Worm (Caenorhabditis elegans) whole organism, L4 larva: ENCODE data around the gene ani-2.

Experiments used
- T20F7.1 ChIP-seq: fragments of 200-800 bp; sonication (Bioruptor generic); optimal IDR thresholded peaks from 2 replicates; lab custom pipeline; 2018; ENCODE audit warnings: mild to moderate bottlenecking, missing genetic modification characterization, missing compliant biosample characterization
- T26A8.4 ChIP-seq: fragments of 200-800 bp; sonication (Bioruptor generic); IDR thresholded peaks from 2 replicates; pipeline ENCODE4 v1.3.6; 2022; ENCODE audit warnings: missing genetic modification characterization, missing compliant biosample characterization
- Y105C5A.15 ChIP-seq: fragments of 200-800 bp; sonication (Bioruptor generic); IDR thresholded peaks from 2 replicates; pipeline ENCODE4 v1.3.6; 2022; ENCODE audit warnings: missing genetic modification characterization, missing compliant biosample characterization
- Y75B8A.6 ChIP-seq: fragments of 200-800 bp; sonication (Bioruptor generic); IDR thresholded peaks from 2 replicates; pipeline ENCODE4 v1.3.6; 2022; ENCODE audit warnings: missing genetic modification reagents, missing genetic modification characterization, missing compliant biosample characterization
- aha-1 ChIP-seq: fragments of 150-350 bp; peaks from one replicate; lab custom pipeline; 2014; ENCODE audit warnings: missing biosample characterization, missing genetic modification characterization
- ama-1 ChIP-seq: fragments of 150-350 bp; optimal IDR thresholded peaks from 2 replicates; lab custom pipeline; 2014; ENCODE audit warnings: inconsistent platforms, mixed read lengths
- arid-1 ChIP-seq: fragments of 200-800 bp; sonication (Bioruptor generic); conservative IDR thresholded peaks from 2 replicates; pipeline ENCODE4 v1.3.6; 2022; ENCODE audit warnings: missing genetic modification reagents, missing genetic modification characterization, missing compliant biosample characterization
- ceh-20 ChIP-seq: fragments of 200-800 bp; sonication (Bioruptor generic); IDR thresholded peaks from 2 replicates; pipeline ENCODE4 v1.3.6; 2022; ENCODE audit warnings: missing genetic modification reagents, missing genetic modification characterization, missing compliant biosample characterization
- ceh-32 ChIP-seq: sonication (generic microtip); optimal IDR thresholded peaks from 2 replicates; lab custom pipeline; 2016; ENCODE audit warnings: mild to moderate bottlenecking, missing genetic modification characterization, missing compliant biosample characterization; ENCODE audit not compliant: poor library complexity
- ceh-62 ChIP-seq: sonication (generic microtip); optimal IDR thresholded peaks from 2 replicates; lab custom pipeline; 2017; ENCODE audit warnings: missing biosample characterization, missing genetic modification characterization
- ceh-82 ChIP-seq: sonication (generic microtip); optimal IDR thresholded peaks from 2 replicates; lab custom pipeline; 2017; ENCODE audit warnings: missing biosample characterization, missing genetic modification characterization
- cey-2 ChIP-seq: sonication (generic microtip); optimal IDR thresholded peaks from 3 replicates; lab custom pipeline; 2017; ENCODE audit warnings: missing genetic modification characterization, mild to moderate bottlenecking, missing compliant biosample characterization, antibody characterized with exemption, borderline replicate concordance; ENCODE audit not compliant: insufficient read depth
- daf-12 ChIP-seq: fragments of 150-350 bp; optimal IDR thresholded peaks from 2 replicates; lab custom pipeline; 2014; ENCODE audit warnings: missing biosample characterization, missing genetic modification reagents, missing genetic modification characterization
- daf-8 ChIP-seq: fragments of 200-800 bp; sonication (Bioruptor generic); IDR thresholded peaks from 2 replicates; pipeline ENCODE4 v1.3.6; 2022; ENCODE audit warnings: missing genetic modification characterization, missing compliant biosample characterization
- duxl-1 ChIP-seq: sonication (generic microtip); optimal IDR thresholded peaks from 2 replicates; lab custom pipeline; 2016; ENCODE audit warnings: mild to moderate bottlenecking, missing genetic modification characterization, moderate library complexity, missing compliant biosample characterization; ENCODE audit not compliant: poor library complexity
- dve-1 ChIP-seq: sonication (generic microtip); optimal IDR thresholded peaks from 2 replicates; lab custom pipeline; 2017; ENCODE audit warnings: antibody characterized with exemption, mild to moderate bottlenecking, missing genetic modification characterization, missing compliant biosample characterization; ENCODE audit not compliant: insufficient read depth
- fkh-10 ChIP-seq: fragments of 150-350 bp; optimal IDR thresholded peaks from 2 replicates; lab custom pipeline; 2014; ENCODE audit warnings: missing biosample characterization, missing genetic modification reagents, missing genetic modification characterization
- fos-1 ChIP-seq: fragments of 150-350 bp; optimal IDR thresholded peaks from 2 replicates; lab custom pipeline; 2014; ENCODE audit warnings: missing biosample characterization, missing genetic modification characterization
- gei-8 ChIP-seq: fragments of 200-800 bp; sonication (Bioruptor generic); optimal IDR thresholded peaks from 2 replicates; lab custom pipeline; 2018; ENCODE audit warnings: mild to moderate bottlenecking, missing genetic modification characterization, missing compliant biosample characterization
- hlh-30 ChIP-seq: sonication (generic microtip); optimal IDR thresholded peaks from 2 replicates; lab custom pipeline; 2017; ENCODE audit warnings: antibody characterized with exemption, mild to moderate bottlenecking, missing genetic modification characterization, missing compliant biosample characterization; ENCODE audit not compliant: insufficient read depth
- hmg-1.1 ChIP-seq: fragments of 200-800 bp; sonication (Bioruptor generic); IDR thresholded peaks from 2 replicates; pipeline ENCODE4 v1.3.6; 2022; ENCODE audit warnings: missing genetic modification reagents, missing genetic modification characterization, missing compliant biosample characterization
- lin-13 ChIP-seq: fragments of 150-350 bp; optimal IDR thresholded peaks from 2 replicates; lab custom pipeline; 2014; ENCODE audit warnings: missing biosample characterization, missing genetic modification reagents, missing genetic modification characterization
- lin-15B ChIP-seq: fragments of 150-350 bp; sonication (generic microtip); optimal IDR thresholded peaks from 3 replicates; lab custom pipeline; 2014; ENCODE audit warnings: missing biosample characterization, missing genetic modification characterization
- lin-29 ChIP-seq: fragments of 200-800 bp; sonication (Bioruptor generic); IDR thresholded peaks from 2 replicates; pipeline ENCODE4 v1.3.6; 2022; ENCODE audit warnings: missing genetic modification reagents, missing genetic modification characterization, missing compliant biosample characterization
- lin-38 ChIP-seq: fragments of 200-800 bp; sonication (Bioruptor generic); IDR thresholded peaks from 2 replicates; pipeline ENCODE4 v1.3.6; 2022; ENCODE audit warnings: missing genetic modification reagents, missing genetic modification characterization, missing compliant biosample characterization
- lin-39 ChIP-seq: fragments of 150-350 bp; optimal IDR thresholded peaks from 2 replicates; lab custom pipeline; 2014; ENCODE audit warnings: missing biosample characterization, missing genetic modification reagents, missing genetic modification characterization
- lir-3 ChIP-seq: sonication (generic microtip); optimal IDR thresholded peaks from 2 replicates; lab custom pipeline; 2016; ENCODE audit warnings: mild to moderate bottlenecking, missing genetic modification characterization, missing compliant biosample characterization
- lsy-2 ChIP-seq, 2 experiments: fragments of 150-350 bp in 1 of 2; sonication (generic microtip) in 1 of 2; optimal IDR thresholded peaks; 2 replicates each; lab custom pipeline; 2014 to 2017; ENCODE audit warnings: missing biosample characterization in 2 of 2, missing genetic modification characterization in 2 of 2
- mdl-1 ChIP-seq, 2 experiments: fragments of 150-350 bp in 1 of 2; sonication (generic microtip) in 1 of 2; optimal IDR thresholded peaks; 2 replicates each; lab custom pipeline; 2014 to 2017; ENCODE audit warnings: missing biosample characterization in 2 of 2, missing genetic modification characterization in 2 of 2
- mes-2 ChIP-seq: sonication (generic microtip); optimal IDR thresholded peaks from 2 replicates; lab custom pipeline; 2016; ENCODE audit warnings: missing genotype, mild to moderate bottlenecking, missing genetic modification characterization, missing compliant biosample characterization; ENCODE audit not compliant: poor library complexity, severe bottlenecking
- mxl-2 ChIP-seq: fragments of 200-800 bp; sonication (Bioruptor generic); conservative IDR thresholded peaks from 2 replicates; pipeline ENCODE4 v1.3.6; 2022; ENCODE audit warnings: missing genetic modification reagents, missing genetic modification characterization, missing compliant biosample characterization
- mxl-3 ChIP-seq: fragments of 200-800 bp; sonication (Bioruptor generic); optimal IDR thresholded peaks from 2 replicates; lab custom pipeline; 2018; ENCODE audit warnings: mild to moderate bottlenecking, missing genetic modification characterization, missing compliant biosample characterization
- nhr-10 ChIP-seq: fragments of 150-350 bp; optimal IDR thresholded peaks from 2 replicates; lab custom pipeline; 2014; ENCODE audit warnings: missing biosample characterization, missing genetic modification characterization
- nhr-11 ChIP-seq: fragments of 150-350 bp; optimal IDR thresholded peaks from 2 replicates; lab custom pipeline; 2014; ENCODE audit warnings: missing biosample characterization, missing genetic modification characterization
- nhr-28 ChIP-seq: fragments of 150-350 bp; optimal IDR thresholded peaks from 2 replicates; lab custom pipeline; 2014; ENCODE audit warnings: missing biosample characterization, missing genetic modification characterization
- nhr-76 ChIP-seq: fragments of 150-350 bp; optimal IDR thresholded peaks from 2 replicates; lab custom pipeline; 2014; ENCODE audit warnings: missing biosample characterization, missing genetic modification characterization
- pha-4 ChIP-seq, 2 experiments: fragments of 150-350 bp in 1 of 2; fragments of 200-800 bp in 1 of 2; sonication (Bioruptor generic) in 1 of 2; IDR thresholded peaks in 1 of 2; optimal IDR thresholded peaks in 1 of 2; 2 replicates each; pipeline versions ENCODE4 v1.3.6 to Lab custom; 2014 to 2022; ENCODE audit warnings: missing genetic modification characterization in 2 of 2, missing genetic modification reagents in 2 of 2, missing biosample characterization in 1 of 2, missing compliant biosample characterization in 1 of 2
- rbr-2 ChIP-seq: sonication (generic microtip); optimal IDR thresholded peaks from 2 replicates; lab custom pipeline; 2016; ENCODE audit warnings: missing genotype, missing genetic modification characterization, missing compliant biosample characterization
- saeg-2 ChIP-seq: fragments of 200-800 bp; sonication (Bioruptor generic); IDR thresholded peaks from 2 replicates; pipeline ENCODE4 v1.3.6; 2022; ENCODE audit warnings: missing genetic modification reagents, missing genetic modification characterization, missing compliant biosample characterization
- sdz-12 ChIP-seq: fragments of 200-800 bp; sonication (Bioruptor generic); optimal IDR thresholded peaks from 2 replicates; lab custom pipeline; 2018; ENCODE audit warnings: mild to moderate bottlenecking, missing genetic modification characterization, missing compliant biosample characterization
- snpc-1.2 ChIP-seq: fragments of 200-800 bp; sonication (Bioruptor generic); IDR thresholded peaks from 2 replicates; pipeline ENCODE4 v1.3.6; 2022; ENCODE audit warnings: missing genetic modification reagents, missing genetic modification characterization, missing compliant biosample characterization
- spr-3 ChIP-seq: fragments of 200-800 bp; sonication (Bioruptor generic); optimal IDR thresholded peaks from 2 replicates; lab custom pipeline; 2018; ENCODE audit warnings: mild to moderate bottlenecking, missing genetic modification characterization, missing compliant biosample characterization
- unc-130 ChIP-seq: sonication (generic microtip); optimal IDR thresholded peaks from 2 replicates; lab custom pipeline; 2016; ENCODE audit warnings: missing genetic modification reagents, missing genetic modification characterization, missing compliant biosample characterization
- unc-62 ChIP-seq, 3 experiments: fragments of 150-350 bp in 1 of 3; sonication (generic microtip); optimal IDR thresholded peaks in 2 of 3; peaks in 1 of 3; 1 replicate in 1 of 3; 2 replicates in 2 of 3; lab custom pipeline; 2014 to 2017; ENCODE audit warnings: missing biosample characterization in 3 of 3, missing genetic modification characterization in 3 of 3, missing genetic modification reagents in 3 of 3, missing genotype in 1 of 3
- vab-7 ChIP-seq: fragments of 200-800 bp; sonication (Bioruptor generic); IDR thresholded peaks from 2 replicates; pipeline ENCODE4 v1.3.6; 2022; ENCODE audit warnings: missing genetic modification reagents, missing genetic modification characterization, missing compliant biosample characterization
- ztf-7 ChIP-seq: fragments of 150-350 bp; optimal IDR thresholded peaks from 2 replicates; lab custom pipeline; 2014; ENCODE audit warnings: missing biosample characterization, missing genetic modification characterization

The ani-2 gene

ce11 chrII:6370110-6370509, 4.9 kb upstream of the ani-2 start (continued):
- TF ChIP-seq duxl-1 (tag; lab: Kevin White, UChicago) (no peak), saeg-2 (GFP tag; lab: Robert Waterston, UW) (no peak), lin-29 (GFP tag; lab: Robert Waterston, UW) (no peak)

- TF ChIP-seq daf-8 (GFP tag; lab: Robert Waterston, UW) (no peak), ztf-7 (peak; percentile 63)
Measured at ce11 chrII:6366696-6367095, 1.5 kb upstream of the ani-2 start, which contains the start of gene ctsa-4.1. ctsa-4.1 (plus strand) TSS chrII:6366996.

- no peak for TF ChIP-seq ceh-62 (tag; lab: Kevin White, UChicago)
- TF ChIP-seq mxl-3 (GFP tag; lab: Kevin White, UChicago) = peak; percentile 30
- no peak for TF ChIP-seq ceh-32
- peak; percentile 20 for TF ChIP-seq ztf-7
- TF ChIP-seq cey-2 (tag; lab: Kevin White, UChicago) = no peak
- peak; percentile 7 for TF ChIP-seq spr-3 (GFP tag; lab: Kevin White, UChicago)
- no peak for TF ChIP-seq lin-39 (tag; lab: Kevin White, UChicago)
- no peak for TF ChIP-seq daf-12 (tag; lab: Kevin White, UChicago)
- TF ChIP-seq rbr-2 (tag; lab: Kevin White, UChicago) = peak; percentile 48
- peak; percentile 36 for TF ChIP-seq lin-13
- peak; percentile 53 for TF ChIP-seq hlh-30
- peak in 1 of 2 experiments; percentile 30 for TF ChIP-seq mdl-1 (tag; optimal IDR thresholded peaks at IDR 0.05; lab: Kevin White, UChicago)
- TF ChIP-seq hmg-1.1 = peak; percentile 60
- TF ChIP-seq unc-130 (GFP tag; lab: Kevin White, UChicago) = no peak
- peak; percentile 46; the same call in 1 of the 2 replicates for TF ChIP-seq ceh-20 (GFP tag; lab: Robert Waterston, UW)
- TF ChIP-seq ceh-82 (tag; lab: Kevin White, UChicago) = no peak
- no peak for TF ChIP-seq fkh-10
- no peak for TF ChIP-seq unc-62 (GFP tag; optimal IDR thresholded peaks at IDR 0.05 in 1 of 2; lab: Kevin White, UChicago)
- TF ChIP-seq unc-62 (tag; optimal IDR thresholded peaks at IDR 0.05; lab: Kevin White, UChicago) = no peak
- TF ChIP-seq ama-1 (lab: Kevin White, UChicago) = peak; percentile 27
- no peak for TF ChIP-seq lin-15B (tag; lab: Kevin White, UChicago)
- no peak for TF ChIP-seq sdz-12 (GFP tag; lab: Kevin White, UChicago)
- no peak for TF ChIP-seq fos-1
- peak in 1 of 2 experiments; percentile 87 for TF ChIP-seq lsy-2 (tag; optimal IDR thresholded peaks at IDR 0.05; lab: Kevin White, UChicago)
- TF ChIP-seq snpc-1.2 (GFP tag; lab: Robert Waterston, UW) = no peak
- TF ChIP-seq T20F7.1 (GFP tag; lab: Kevin White, UChicago) = peak; percentile 57
- TF ChIP-seq nhr-76 (tag; lab: Kevin White, UChicago) = no peak
- 0 out of 2 replicates have a peak, but pooled peaks have one; percentile 26 for TF ChIP-seq T26A8.4 (GFP tag; lab: Robert Waterston, UW)
- TF ChIP-seq pha-4 (GFP tag; IDR thresholded peaks at IDR 0.05; lab: Robert Waterston, UW) = no peak
- TF ChIP-seq pha-4 (tag; optimal IDR thresholded peaks at IDR 0.05; lab: Kevin White, UChicago) = peak; percentile 39
- peak; percentile 28 for TF ChIP-seq nhr-28
- TF ChIP-seq gei-8 = no peak
- no peak for TF ChIP-seq Y105C5A.15 (GFP tag; lab: Robert Waterston, UW)
- TF ChIP-seq lir-3 (tag; lab: Kevin White, UChicago) = no peak
- TF ChIP-seq nhr-11 (tag; lab: Kevin White, UChicago) = peak; percentile 8
- no peak for TF ChIP-seq mxl-2 (GFP tag; lab: Robert Waterston, UW)
- no peak for TF ChIP-seq Y75B8A.6 (GFP tag; lab: Robert Waterston, UW)
- peak; percentile 35 for TF ChIP-seq dve-1
- peak; percentile 92 for TF ChIP-seq aha-1
- TF ChIP-seq mes-2 (tag; lab: Kevin White, UChicago) = peak; percentile 90
- no peak for TF ChIP-seq vab-7
- peak; percentile 81 for TF ChIP-seq lin-38 (GFP tag; lab: Robert Waterston, UW)
- TF ChIP-seq nhr-10 (tag; lab: Kevin White, UChicago) = no peak
- 0 out of 2 replicates have a peak, but pooled peaks have one; percentile 16 for TF ChIP-seq arid-1 (GFP tag; lab: Robert Waterston, UW)
Measured at ce11 chrII:6360822-6361221, 4.3 kb downstream of the ani-2 start, which contains the start of gene K10B2.4. K10B2.4 (minus strand) TSS chrII:6360959.
